Worm (Caenorhabditis elegans) whole organism, L3 larva: ENCODE measurements around the gene mdt-8.

Experiments used
- R02D3.7 ChIP-seq: fragments of 150-350 bp; optimal IDR thresholded peaks from 2 replicates; lab custom pipeline; 2014; ENCODE audit warnings: missing biosample characterization, missing genetic modification characterization
- ZK546.5 ChIP-seq: sonication (generic microtip); optimal IDR thresholded peaks from 2 replicates; lab custom pipeline; 2017; ENCODE audit warnings: missing biosample characterization, missing genetic modification characterization
- aly-2 ChIP-seq: fragments of 150-350 bp; optimal IDR thresholded peaks from 2 replicates; lab custom pipeline; 2014; ENCODE audit warnings: missing biosample characterization, missing genetic modification characterization
- ama-1 ChIP-seq: fragments of 150-350 bp; optimal IDR thresholded peaks from 2 replicates; lab custom pipeline; 2018
- ceh-16 ChIP-seq: sonication (generic microtip); optimal IDR thresholded peaks from 2 replicates; lab custom pipeline; 2017; ENCODE audit warnings: missing biosample characterization, missing genetic modification characterization
- ceh-28 ChIP-seq: fragments of 150-350 bp; optimal IDR thresholded peaks from 2 replicates; lab custom pipeline; 2014; ENCODE audit warnings: missing biosample characterization, missing genetic modification reagents, missing genetic modification characterization
- ceh-82 ChIP-seq: fragments of 150-350 bp; optimal IDR thresholded peaks from 2 replicates; lab custom pipeline; 2014; ENCODE audit warnings: missing biosample characterization, missing genetic modification characterization
- ceh-9 ChIP-seq: sonication (generic microtip); optimal IDR thresholded peaks from 2 replicates; lab custom pipeline; 2018; ENCODE audit warnings: missing biosample characterization, missing genetic modification characterization
- daf-12 ChIP-seq: fragments of 150-350 bp; optimal IDR thresholded peaks from 2 replicates; lab custom pipeline; 2014; ENCODE audit warnings: missing biosample characterization, missing genetic modification reagents, missing genetic modification characterization
- egl-27 ChIP-seq: sonication (generic microtip); optimal IDR thresholded peaks from 4 replicates; lab custom pipeline; 2017; ENCODE audit warnings: missing biosample characterization, missing genetic modification reagents, missing genetic modification characterization
- egl-5 ChIP-seq: fragments of 150-350 bp; optimal IDR thresholded peaks from 2 replicates; lab custom pipeline; 2017; ENCODE audit warnings: missing biosample characterization, missing genetic modification reagents, missing genetic modification characterization, inconsistent platforms
- elt-1 ChIP-seq: fragments of 150-350 bp; optimal IDR thresholded peaks from 2 replicates; lab custom pipeline; 2014; ENCODE audit warnings: missing biosample characterization, missing genetic modification characterization
- elt-2 ChIP-seq: sonication (generic microtip); optimal IDR thresholded peaks from 2 replicates; lab custom pipeline; 2016; ENCODE audit warnings: missing genetic modification reagents, mild to moderate bottlenecking, missing genetic modification characterization, missing compliant biosample characterization
- elt-3 ChIP-seq, 3 experiments: fragments of 150-350 bp in 1 of 3; sonication (generic microtip) in 2 of 3; optimal IDR thresholded peaks; 2 replicates in 2 of 3; 4 replicates in 1 of 3; lab custom pipeline; 2014 to 2017; ENCODE audit warnings: missing biosample characterization in 3 of 3, missing genetic modification characterization in 3 of 3
- eor-1 ChIP-seq, 2 experiments: fragments of 150-350 bp; optimal IDR thresholded peaks; 2 replicates each; lab custom pipeline; 2014 to 2018; ENCODE audit warnings: missing biosample characterization in 2 of 2, missing genetic modification characterization in 2 of 2
- hmg-11 ChIP-seq: sonication (generic microtip); optimal IDR thresholded peaks from 2 replicates; lab custom pipeline; 2016; ENCODE audit warnings: missing genetic modification characterization, missing compliant biosample characterization
- jun-1 ChIP-seq: fragments of 150-350 bp; optimal IDR thresholded peaks from 2 replicates; lab custom pipeline; 2014; ENCODE audit warnings: missing biosample characterization, missing genetic modification reagents, missing genetic modification characterization
- lin-15B ChIP-seq: fragments of 150-350 bp; optimal IDR thresholded peaks from 2 replicates; lab custom pipeline; 2014; ENCODE audit warnings: missing biosample characterization, missing genetic modification characterization
- lsy-12 ChIP-seq: sonication (generic microtip); optimal IDR thresholded peaks from 2 replicates; lab custom pipeline; 2016; ENCODE audit warnings: mild to moderate bottlenecking, missing genetic modification characterization, missing compliant biosample characterization
- mdl-1 ChIP-seq: fragments of 150-350 bp; optimal IDR thresholded peaks from 2 replicates; lab custom pipeline; 2014; ENCODE audit warnings: missing biosample characterization, missing genetic modification characterization
- mml-1 ChIP-seq: fragments of 150-350 bp; sonication (generic microtip); optimal IDR thresholded peaks from 3 replicates; lab custom pipeline; 2014; ENCODE audit warnings: missing biosample characterization, missing genetic modification characterization
- nfya-1 ChIP-seq: sonication (generic microtip); optimal IDR thresholded peaks from 2 replicates; lab custom pipeline; 2017; ENCODE audit warnings: missing genetic modification characterization, mild to moderate bottlenecking, missing compliant biosample characterization, antibody characterized with exemption, moderate library complexity; ENCODE audit not compliant: insufficient read depth
- nhr-11 ChIP-seq: fragments of 150-350 bp; optimal IDR thresholded peaks from 2 replicates; lab custom pipeline; 2014; ENCODE audit warnings: missing biosample characterization, missing genetic modification characterization
- nhr-12 ChIP-seq: fragments of 150-350 bp; optimal IDR thresholded peaks from 2 replicates; lab custom pipeline; 2014; ENCODE audit warnings: missing biosample characterization, missing genetic modification characterization
- nhr-23 ChIP-seq: fragments of 150-350 bp; optimal IDR thresholded peaks from 2 replicates; lab custom pipeline; 2014; ENCODE audit warnings: missing biosample characterization, missing genetic modification reagents, missing genetic modification characterization
- nhr-43 ChIP-seq: sonication (generic microtip); optimal IDR thresholded peaks from 2 replicates; lab custom pipeline; 2016; ENCODE audit warnings: mild to moderate bottlenecking, missing genetic modification characterization, missing compliant biosample characterization; ENCODE audit not compliant: poor library complexity, severe bottlenecking
- nhr-67 ChIP-seq: fragments of 150-350 bp; optimal IDR thresholded peaks from 2 replicates; lab custom pipeline; 2014; ENCODE audit warnings: missing biosample characterization, missing genetic modification characterization
- nhr-76 ChIP-seq: fragments of 150-350 bp; sonication (generic microtip); optimal IDR thresholded peaks from 5 replicates; lab custom pipeline; 2014; ENCODE audit warnings: missing biosample characterization, missing genetic modification characterization
- pha-4 ChIP-seq: fragments of 150-350 bp; optimal IDR thresholded peaks from 2 replicates; lab custom pipeline; 2014; ENCODE audit warnings: missing biosample characterization, missing genetic modification reagents, missing genetic modification characterization
- skn-1 ChIP-seq: fragments of 150-350 bp; optimal IDR thresholded peaks from 2 replicates; lab custom pipeline; 2014; ENCODE audit warnings: missing biosample characterization, missing genetic modification characterization
- snpc-4 ChIP-seq: fragments of 150-350 bp; optimal IDR thresholded peaks from 2 replicates; lab custom pipeline; 2014; ENCODE audit warnings: missing biosample characterization, missing genetic modification characterization
- tbx-2 ChIP-seq: sonication (generic microtip); optimal IDR thresholded peaks from 2 replicates; lab custom pipeline; 2016; ENCODE audit warnings: mild to moderate bottlenecking, missing genetic modification characterization, missing compliant biosample characterization
- unc-39 ChIP-seq: sonication (generic microtip); optimal IDR thresholded peaks from 4 replicates; lab custom pipeline; 2017; ENCODE audit warnings: missing biosample characterization, missing genetic modification characterization
- unc-62 ChIP-seq: fragments of 150-350 bp; sonication (generic microtip); optimal IDR thresholded peaks from 4 replicates; lab custom pipeline; 2014; ENCODE audit warnings: missing biosample characterization, missing genetic modification reagents, missing genetic modification characterization
- zag-1 ChIP-seq: fragments of 150-350 bp; optimal IDR thresholded peaks from 2 replicates; lab custom pipeline; 2014; ENCODE audit warnings: missing biosample characterization, missing genetic modification characterization
- ztf-11 ChIP-seq: fragments of 150-350 bp; optimal IDR thresholded peaks from 2 replicates; lab custom pipeline; 2014; ENCODE audit warnings: missing biosample characterization, missing genetic modification characterization
- ztf-4 ChIP-seq: fragments of 150-350 bp; optimal IDR thresholded peaks from 2 replicates; lab custom pipeline; 2014; ENCODE audit warnings: missing biosample characterization, missing genetic modification characterization

The mdt-8 gene

DNA sequence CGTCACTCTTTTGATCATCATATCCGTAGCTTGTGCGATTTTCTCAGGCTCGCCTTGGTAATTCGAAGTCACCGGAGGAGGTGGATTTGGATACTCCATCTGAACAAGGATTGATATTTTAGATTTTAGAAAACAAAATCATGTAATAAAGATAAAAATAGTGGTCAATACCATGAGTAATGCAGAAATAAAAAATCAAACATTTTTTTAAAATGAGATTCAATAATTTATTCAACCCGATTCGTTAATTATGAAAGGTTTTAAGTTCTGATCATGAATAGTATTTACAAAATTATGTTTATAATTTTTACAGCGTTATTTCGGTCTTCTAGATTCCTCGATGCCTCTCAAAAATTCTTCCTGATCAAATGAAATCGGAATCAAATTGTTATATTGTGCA lies at the start of gene mdt-8:
TSS of gene mdt-8 (minus strand) at position 101 of the 400 bp plus-strand sequence.
- TF ChIP-seq R02D3.7: no peak
- no peak for TF ChIP-seq elt-1 (tag; lab: Kevin White, UChicago)
- TF ChIP-seq tbx-2: no peak
- TF ChIP-seq nhr-43 (tag; lab: Kevin White, UChicago): no peak
- no peak for TF ChIP-seq nhr-76 (tag; lab: Kevin White, UChicago)
- no peak for TF ChIP-seq nfya-1
- TF ChIP-seq ceh-28 (tag; lab: Kevin White, UChicago): no peak
- TF ChIP-seq nhr-12 (tag; lab: Kevin White, UChicago): no peak
- TF ChIP-seq ceh-16 (tag; lab: Kevin White, UChicago): no peak
- TF ChIP-seq mdl-1: no peak
- TF ChIP-seq hmg-11: no peak
- no peak for TF ChIP-seq ZK546.5 (tag; lab: Kevin White, UChicago)
- no peak for TF ChIP-seq nhr-11 (tag; lab: Kevin White, UChicago)
- no peak for TF ChIP-seq elt-3 (tag; optimal IDR thresholded peaks at IDR 0.05; lab: Kevin White, UChicago)

DNA sequence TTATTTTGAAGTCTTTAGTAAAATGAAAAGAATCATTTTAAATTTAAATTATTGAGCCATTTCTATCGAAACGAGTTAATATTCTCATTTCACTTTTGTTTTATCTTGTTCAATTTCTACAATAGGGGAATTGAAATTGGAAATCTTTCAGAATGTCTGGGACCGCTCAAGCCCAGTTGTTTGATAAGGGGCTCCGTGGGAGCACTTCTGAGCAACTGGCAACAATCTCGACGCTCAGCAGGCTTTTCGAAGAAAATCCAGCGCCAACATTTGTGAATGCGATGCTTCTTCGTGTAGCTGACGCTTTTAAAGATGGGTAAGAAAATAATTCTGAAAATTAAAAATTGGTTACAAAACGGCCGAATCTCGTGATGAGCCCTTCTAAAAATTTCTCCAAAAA lies 49.1 kb upstream of the mdt-8 start, which contains the start of gene ints-7:
TSS of gene ints-7 (plus strand) at position 152 of the 400 bp plus-strand sequence.
- no peak for TF ChIP-seq jun-1 (tag; lab: Kevin White, UChicago)
- no peak for TF ChIP-seq skn-1 (tag; lab: Kevin White, UChicago)
- no peak for TF ChIP-seq daf-12 (tag; lab: Kevin White, UChicago)
- no peak for TF ChIP-seq nhr-67 (tag; lab: Kevin White, UChicago)
- no peak for TF ChIP-seq lsy-12 (tag; lab: Kevin White, UChicago)
- TF ChIP-seq aly-2 (tag; lab: Kevin White, UChicago): no peak
- no peak for TF ChIP-seq unc-62 (GFP tag; lab: Kevin White, UChicago)
- no peak for TF ChIP-seq lin-15B (tag; lab: Kevin White, UChicago)
- no peak for TF ChIP-seq pha-4 (tag; lab: Kevin White, UChicago)
- TF ChIP-seq nfya-1: no peak
- TF ChIP-seq zag-1 (tag; lab: Kevin White, UChicago): no peak
- TF ChIP-seq unc-39 (tag; lab: Kevin White, UChicago): no peak
- TF ChIP-seq ceh-9 (tag; lab: Kevin White, UChicago): no peak

DNA sequence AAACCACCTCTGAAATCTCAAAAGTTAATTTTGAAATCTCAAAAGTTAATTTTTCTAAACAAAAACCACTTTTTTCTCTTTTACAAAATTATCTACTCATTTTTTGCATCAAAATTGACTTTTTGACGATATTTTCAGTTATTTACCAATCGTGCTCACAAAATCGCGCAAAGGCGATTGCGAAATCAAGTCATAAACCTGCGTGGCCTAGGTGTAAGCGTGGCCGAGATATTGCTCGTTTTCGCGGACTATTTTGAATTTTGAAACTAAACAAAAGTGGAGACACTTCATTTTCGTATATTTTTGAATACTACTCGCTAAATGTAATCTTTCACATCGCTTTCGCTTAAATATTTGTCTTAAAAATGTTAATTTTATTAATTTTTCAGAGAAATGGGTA lies 44.7 kb upstream of the mdt-8 start, which contains the start of gene smc-6:
TSS of gene smc-6 (plus strand) at position 390 of the 400 bp plus-strand sequence.
- TF ChIP-seq jun-1 (tag; lab: Kevin White, UChicago): no peak
- peak; percentile 60 for TF ChIP-seq pha-4 (tag; lab: Kevin White, UChicago)
- peak; percentile 61 for TF ChIP-seq lin-15B (tag; lab: Kevin White, UChicago)
- peak; percentile 28 for TF ChIP-seq snpc-4
- TF ChIP-seq, all 47 proteins: peak for 3

DNA sequence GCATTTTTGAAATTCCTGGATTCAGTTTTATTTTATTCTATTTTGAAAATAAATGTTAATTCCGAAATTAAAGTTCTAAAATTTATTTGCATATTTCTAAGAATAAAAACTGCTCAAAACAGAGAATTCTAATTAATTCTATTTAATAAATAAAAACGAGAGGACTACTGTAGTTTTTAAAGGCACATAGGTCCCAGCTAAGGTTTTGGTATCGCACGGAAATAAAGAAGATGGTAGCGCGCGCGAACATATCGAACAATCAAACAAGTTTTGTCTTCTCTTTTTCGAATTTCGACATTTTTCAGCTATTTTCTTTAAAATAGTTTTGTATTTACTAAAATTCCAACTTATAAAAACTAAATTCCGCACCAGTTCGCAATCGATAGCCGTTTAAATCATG lies 44.2 kb upstream of the mdt-8 start:
- TF ChIP-seq nhr-67 (tag; lab: Kevin White, UChicago): no peak
- no peak for TF ChIP-seq jun-1 (tag; lab: Kevin White, UChicago)
- no peak for TF ChIP-seq ztf-4 (tag; lab: Kevin White, UChicago)
- no peak for TF ChIP-seq ceh-16 (tag; lab: Kevin White, UChicago)
- TF ChIP-seq R02D3.7: no peak
- TF ChIP-seq nhr-43 (tag; lab: Kevin White, UChicago): no peak
- no peak for TF ChIP-seq pha-4 (tag; lab: Kevin White, UChicago)
- TF ChIP-seq ztf-11: no peak
- no peak for TF ChIP-seq ceh-82 (tag; lab: Kevin White, UChicago)
- TF ChIP-seq mdl-1: no peak
- TF ChIP-seq eor-1 (tag; optimal IDR thresholded peaks at IDR 0.05; lab: Kevin White, UChicago): no peak
- TF ChIP-seq, all 47 proteins: peak for 0

DNA sequence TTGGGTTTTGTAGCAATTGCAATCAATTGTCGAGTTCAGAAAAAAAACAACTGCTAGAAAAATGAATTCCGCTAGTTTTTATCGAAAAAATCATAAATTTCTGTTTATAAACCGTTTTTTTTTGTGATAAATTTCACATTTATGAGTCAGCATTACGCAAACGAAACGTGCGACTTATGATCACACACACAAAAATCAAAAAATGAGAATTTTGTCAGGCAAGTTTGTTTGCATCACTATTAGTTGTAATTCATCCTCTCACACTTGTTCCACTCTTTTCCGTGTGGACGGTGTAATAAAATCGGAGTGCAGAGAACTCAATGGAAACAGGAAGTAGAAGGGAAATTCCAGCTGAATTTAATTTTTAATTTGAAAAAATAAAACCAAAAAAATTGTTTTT lies 43.8 kb upstream of the mdt-8 start, which contains the start of gene pcs-1:
TSS of gene pcs-1 (minus strand) at position 344 of the 400 bp plus-strand sequence.
- TF ChIP-seq elt-1 (tag; lab: Kevin White, UChicago): no peak
- TF ChIP-seq egl-5 (tag; lab: Kevin White, UChicago): no peak
- no peak for TF ChIP-seq lin-15B (tag; lab: Kevin White, UChicago)
- peak; percentile 10 for TF ChIP-seq pha-4 (tag; lab: Kevin White, UChicago)
- no peak for TF ChIP-seq egl-27 (tag; lab: Kevin White, UChicago)
- TF ChIP-seq unc-39 (tag; lab: Kevin White, UChicago): no peak
- TF ChIP-seq R02D3.7: no peak
- TF ChIP-seq mml-1 (tag; lab: Kevin White, UChicago): no peak
- no peak for TF ChIP-seq ztf-11
- no peak for TF ChIP-seq ama-1
- TF ChIP-seq nhr-23 (tag; lab: Kevin White, UChicago): no peak
- peak; percentile 53 for TF ChIP-seq elt-2 (tag; lab: Kevin White, UChicago)
- TF ChIP-seq nhr-76 (tag; lab: Kevin White, UChicago): no peak
- no peak for TF ChIP-seq skn-1 (tag; lab: Kevin White, UChicago)
- no peak for TF ChIP-seq ztf-4 (tag; lab: Kevin White, UChicago)
- TF ChIP-seq jun-1 (tag; lab: Kevin White, UChicago): no peak
